Worm (Caenorhabditis elegans) whole organism, midembryonic: ENCODE data around the gene ubc-6.

Experiments
- T22C8.4 ChIP-seq: fragments of 200-800 bp; sonication (Bioruptor generic); IDR thresholded peaks from 2 replicates; pipeline ENCODE4 v1.3.6; 2022; ENCODE audit warnings: missing genetic modification characterization, missing compliant biosample characterization
- cog-1 ChIP-seq: sonication (generic microtip); optimal IDR thresholded peaks from 2 replicates; lab custom pipeline; 2016; ENCODE audit warnings: missing genetic modification characterization, missing compliant biosample characterization
- flt-1 ChIP-seq: fragments of 200-800 bp; sonication (Bioruptor generic); IDR thresholded peaks from 2 replicates; pipeline ENCODE4 v1.3.6; 2022; ENCODE audit warnings: missing genetic modification characterization, missing compliant biosample characterization
- klf-2 ChIP-seq: fragments of 200-800 bp; sonication (Bioruptor generic); conservative IDR thresholded peaks from 2 replicates; pipeline ENCODE4 v1.3.6; 2022; ENCODE audit warnings: missing genetic modification reagents, missing genetic modification characterization, missing compliant biosample characterization
- med-1 ChIP-seq: sonication (generic microtip); optimal IDR thresholded peaks from 2 replicates; lab custom pipeline; 2017; ENCODE audit warnings: missing genetic modification characterization, mild to moderate bottlenecking, missing compliant biosample characterization, antibody characterized with exemption, missing genetic modification reagents; ENCODE audit not compliant: insufficient read depth
- ref-1 ChIP-seq: fragments of 200-800 bp; sonication (Bioruptor generic); conservative IDR thresholded peaks from 2 replicates; pipeline ENCODE4 v1.3.6; 2022; ENCODE audit warnings: missing genetic modification reagents, missing genetic modification characterization, missing compliant biosample characterization
- tab-1 ChIP-seq: fragments of 200-800 bp; sonication (Bioruptor generic); IDR thresholded peaks from 2 replicates; pipeline ENCODE4 v1.3.6; 2022; ENCODE audit warnings: missing genetic modification characterization, missing compliant biosample characterization
- ztf-23 ChIP-seq: fragments of 200-800 bp; sonication (Bioruptor generic); IDR thresholded peaks from 2 replicates; pipeline ENCODE4 v1.3.6; 2022; ENCODE audit warnings: missing genetic modification reagents, missing genetic modification characterization, missing compliant biosample characterization
- ztf-29 ChIP-seq: fragments of 200-800 bp; sonication (Bioruptor generic); IDR thresholded peaks from 2 replicates; pipeline ENCODE4 v1.3.6; 2022; ENCODE audit warnings: missing genetic modification reagents, missing genetic modification characterization, missing compliant biosample characterization

The ubc-6 gene

ce11 chrII:7521420-7521819, 42.4 kb downstream of the ubc-6 start:
- no peak for TF ChIP-seq klf-2 (GFP tag; lab: Robert Waterston, UW)
- TF ChIP-seq flt-1 (GFP tag; lab: Robert Waterston, UW): no peak
- TF ChIP-seq T22C8.4 (GFP tag; lab: Robert Waterston, UW): no peak
- TF ChIP-seq med-1 (GFP tag; lab: Kevin White, UChicago): no peak
- no peak for TF ChIP-seq cog-1 (tag; lab: Kevin White, UChicago)
- TF ChIP-seq ztf-29 (GFP tag; lab: Robert Waterston, UW): no peak
- TF ChIP-seq tab-1 (GFP tag; lab: Robert Waterston, UW): no peak
- no peak for TF ChIP-seq ztf-23 (GFP tag; lab: Robert Waterston, UW)
- TF ChIP-seq ref-1 (GFP tag; lab: Robert Waterston, UW): no peak

ce11 chrII:7523281-7523680, 44.3 kb downstream of the ubc-6 start, which contains the start of gene ZK1290.15:
TSS of gene ZK1290.15 (plus strand) at chrII:7523581.
- TF ChIP-seq T22C8.4 (GFP tag; lab: Robert Waterston, UW) (no peak), cog-1 (tag; lab: Kevin White, UChicago) (no peak), ref-1 (GFP tag; lab: Robert Waterston, UW) (no peak), ztf-29 (GFP tag; lab: Robert Waterston, UW) (no peak), ztf-23 (GFP tag; lab: Robert Waterston, UW) (no peak), tab-1 (GFP tag; lab: Robert Waterston, UW) (no peak), flt-1 (GFP tag; lab: Robert Waterston, UW) (no peak), med-1 (GFP tag; lab: Kevin White, UChicago) (no peak), klf-2 (GFP tag; lab: Robert Waterston, UW) (no peak)

DNA sequence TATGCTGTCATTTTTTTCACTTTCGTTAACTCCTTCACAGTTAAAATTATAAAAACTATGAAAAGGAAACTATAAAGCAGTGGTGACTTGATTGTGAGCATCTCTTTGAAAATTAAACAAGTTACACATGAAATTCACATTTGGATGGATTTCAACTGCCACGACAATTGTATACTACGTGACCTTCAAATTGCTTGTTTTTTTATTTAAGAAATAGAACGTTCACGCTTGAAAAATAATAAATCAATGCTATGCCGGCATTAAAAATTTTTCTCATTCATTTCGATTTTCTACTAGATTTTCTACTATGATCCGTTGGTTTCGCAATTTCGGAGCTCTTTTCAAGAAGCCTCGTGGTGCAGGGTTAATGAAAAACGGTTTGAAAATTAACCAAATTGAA, 46.5 kb downstream of the ubc-6 start, which contains the start of the genes ZK1290.7 and rnh-1.1:
ZK1290.7 (minus strand) TSS at position 101 of the 400 bp plus-strand sequence.
rnh-1.1 (plus strand) TSS at position 281 of the 400 bp plus-strand sequence.
- no peak for TF ChIP-seq med-1 (GFP tag; lab: Kevin White, UChicago)
- TF ChIP-seq T22C8.4 (GFP tag; lab: Robert Waterston, UW): no peak
- TF ChIP-seq ztf-23 (GFP tag; lab: Robert Waterston, UW): no peak
- no peak for TF ChIP-seq ztf-29 (GFP tag; lab: Robert Waterston, UW)
- no peak for TF ChIP-seq flt-1 (GFP tag; lab: Robert Waterston, UW)
- TF ChIP-seq cog-1 (tag; lab: Kevin White, UChicago): no peak

ce11 chrII:7528210-7528609, 49.2 kb downstream of the ubc-6 start:
- TF ChIP-seq flt-1 (GFP tag; lab: Robert Waterston, UW) (no peak), cog-1 (tag; lab: Kevin White, UChicago) (no peak), tab-1 (GFP tag; lab: Robert Waterston, UW) (no peak), ztf-23 (GFP tag; lab: Robert Waterston, UW) (no peak), T22C8.4 (GFP tag; lab: Robert Waterston, UW) (no peak), ztf-29 (GFP tag; lab: Robert Waterston, UW) (no peak), ref-1 (GFP tag; lab: Robert Waterston, UW) (no peak), klf-2 (GFP tag; lab: Robert Waterston, UW) (no peak), med-1 (GFP tag; lab: Kevin White, UChicago) (no peak)

DNA sequence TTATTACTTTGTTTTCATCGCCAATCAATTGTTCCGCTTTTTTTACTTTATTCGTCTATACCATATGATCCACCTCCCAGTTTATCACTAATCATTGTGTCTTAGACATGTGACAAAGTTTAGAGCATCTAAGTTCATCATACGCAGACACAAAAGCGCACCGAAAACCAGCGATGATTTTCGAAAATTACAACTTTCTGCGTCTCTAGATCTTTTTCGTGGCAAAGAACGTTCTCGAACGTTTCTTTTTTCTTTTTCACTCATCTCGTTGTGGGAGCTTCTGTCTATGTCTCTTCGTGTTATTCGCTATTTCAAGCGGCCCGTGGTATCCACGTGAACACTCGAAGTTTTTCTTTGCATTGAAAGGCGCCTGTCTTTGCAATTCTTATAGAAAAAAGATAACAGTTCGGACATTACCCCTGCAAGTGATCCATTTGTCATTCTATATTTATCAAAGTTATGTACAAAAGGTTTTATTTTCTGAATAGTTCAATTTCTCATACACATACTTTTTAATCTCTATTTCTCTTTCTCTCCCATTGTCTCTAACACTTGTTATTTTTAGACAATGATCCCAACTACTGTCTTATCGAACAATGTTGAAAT, 50.2 kb downstream of the ubc-6 start, which contains the start of gene ZK1290.5:
ZK1290.5 (plus strand) TSS at position 566 of the 606 bp plus-strand sequence.
- TF ChIP-seq ztf-29 (GFP tag; lab: Robert Waterston, UW) (no peak), med-1 (GFP tag; lab: Kevin White, UChicago) (no peak), ztf-23 (GFP tag; lab: Robert Waterston, UW) (no peak), T22C8.4 (GFP tag; lab: Robert Waterston, UW) (no peak), flt-1 (GFP tag; lab: Robert Waterston, UW) (no peak), cog-1 (tag; lab: Kevin White, UChicago) (peak; percentile 5), ref-1 (GFP tag; lab: Robert Waterston, UW) (no peak), tab-1 (GFP tag; lab: Robert Waterston, UW) (no peak)
